Worm (Caenorhabditis elegans): ENCODE data around the gene hmgr-1.

Gene hmgr-1

ce11 chrIII:7359037-7359548 lies at the start of gene hmgr-1, which contains the start of gene eco-1:
TSS of gene hmgr-1 (plus strand) at chrIII:7359498.
TSS of gene eco-1 (minus strand) at chrIII:7359095.
- TF ChIP-seq tlp-1 (tag; optimal IDR thresholded peaks at IDR 0.05) (no peak), nhr-12 (tag; optimal IDR thresholded peaks at IDR 0.05) (no peak), fos-1 (tag; optimal IDR thresholded peaks at IDR 0.05) (no peak), egl-13 (tag; optimal IDR thresholded peaks at IDR 0.05) (no peak), swsn-7 (tag; optimal IDR thresholded peaks at IDR 0.05) (peak; percentile 53), ceh-90 (tag; optimal IDR thresholded peaks at IDR 0.05) (no peak), unc-98 (GFP tag; IDR thresholded peaks at IDR 0.05) (no peak), unc-62 (GFP tag; optimal IDR thresholded peaks at IDR 0.05) (no peak), aha-1 (tag; optimal IDR thresholded peaks at IDR 0.05) (no peak), pqm-1 (tag; optimal IDR thresholded peaks at IDR 0.05) (no peak), ces-1 (GFP tag; optimal IDR thresholded peaks at IDR 0.05) (no peak), C04F5.9 (tag; optimal IDR thresholded peaks at IDR 0.05) (no peak), nhr-76 (tag; optimal IDR thresholded peaks at IDR 0.05) (no peak), nhr-85 (tag) (no peak), egl-27 (tag; optimal IDR thresholded peaks at IDR 0.05) (no peak), hlh-17 (GFP tag; optimal IDR thresholded peaks at IDR 0.05; ENCODE audit: borderline replicate concordance) (no peak), ceh-82 (tag; optimal IDR thresholded peaks at IDR 0.05) (peak in 2 of 3 experiments; percentile 3 to 26), ceh-63 (GFP tag; optimal IDR thresholded peaks at IDR 0.05) (no peak), lir-3 (tag; optimal IDR thresholded peaks at IDR 0.05; ENCODE audit: poor library complexity) (peak; percentile 38), vab-15 (tag; optimal IDR thresholded peaks at IDR 0.05) (no peak), nhr-237 (tag; optimal IDR thresholded peaks at IDR 0.05) (no peak), hlh-4 (tag; optimal IDR thresholded peaks at IDR 0.05) (no peak), dpl-1 (GFP tag; optimal IDR thresholded peaks at IDR 0.05) (peak; percentile 65 to 83 (median 76)), unc-86 (tag; optimal IDR thresholded peaks at IDR 0.05) (peak; percentile 24), rnt-1 (tag; optimal IDR thresholded peaks at IDR 0.05) (peak; percentile 68), nhr-20 (tag; optimal IDR thresholded peaks at IDR 0.05) (no peak), skn-1 (tag; optimal IDR thresholded peaks at IDR 0.05) (peak; percentile 50), Y116A8C.19 (tag; optimal IDR thresholded peaks at IDR 0.05; ENCODE audit: borderline replicate concordance) (no peak), irx-1 (tag; optimal IDR thresholded peaks at IDR 0.05) (no peak), jun-1 (tag; optimal IDR thresholded peaks at IDR 0.05) (no peak), ceh-88 (GFP tag; IDR thresholded peaks at IDR 0.05) (no peak), lsy-2 (tag; optimal IDR thresholded peaks at IDR 0.05) (peak; percentile 55 to 62), fkh-10 (GFP tag; optimal IDR thresholded peaks at IDR 0.05) (no peak), lin-39 (tag; optimal IDR thresholded peaks at IDR 0.05) (no peak), nhr-90 (tag; optimal IDR thresholded peaks at IDR 0.05; ENCODE audit: poor library complexity) (peak; percentile 41), snu-23 (GFP tag; optimal IDR thresholded peaks at IDR 0.05) (peak; percentile 30), elt-3 (tag; optimal IDR thresholded peaks at IDR 0.05) (no peak), nhr-47 (tag; optimal IDR thresholded peaks at IDR 0.05) (peak; percentile 50), lin-13 (GFP tag; optimal IDR thresholded peaks at IDR 0.05) (peak; percentile 29), mab-9 (GFP tag; IDR thresholded peaks at IDR 0.05) (no peak), nhr-28 (tag; optimal IDR thresholded peaks at IDR 0.05) (no peak), unc-130 (tag; optimal IDR thresholded peaks at IDR 0.05) (no peak), tbx-2 (tag; optimal IDR thresholded peaks at IDR 0.05) (peak; percentile 27), lin-15B (tag; optimal IDR thresholded peaks at IDR 0.05) (peak; percentile 16), hpl-2 (GFP tag; optimal IDR thresholded peaks at IDR 0.05) (no peak), ama-1 (optimal IDR thresholded peaks at IDR 0.05) (no peak), ets-5 (GFP tag; IDR thresholded peaks at IDR 0.05) (no peak), snpc-4 (tag; optimal IDR thresholded peaks at IDR 0.05) (no peak), nhr-19 (GFP tag; conservative IDR thresholded peaks at IDR 0.05) (peak; percentile 27), unc-30 (tag; optimal IDR thresholded peaks at IDR 0.05) (no peak), F16B12.6 (tag; optimal IDR thresholded peaks at IDR 0.05) (peak; percentile 42), dsc-1 (tag; optimal IDR thresholded peaks at IDR 0.05) (peak; percentile 28), lin-14 (GFP tag; optimal IDR thresholded peaks at IDR 0.05) (no peak), sup-37 (GFP tag; optimal IDR thresholded peaks at IDR 0.05) (no peak)
